Fruit fly (Drosophila melanogaster): ENCODE results near the gene kuz.
A peak's percentile ranks its signal among the peaks of the same experiment; 100 is the strongest.

The kuz gene

dm6 chr2L:13512182-13513032 lies 37.5 kb upstream of the kuz start (continued):
- TF ChIP-seq Atf3 (GFP tag; optimal IDR thresholded peaks at IDR 0.05) = no peak
- 0 out of 3 replicates have a peak, but pooled peaks have one; percentile 6 for TF ChIP-seq zen2 (GFP tag; IDR thresholded peaks at IDR 0.05; ENCODE audit: partially characterized antibody)
- peak; percentile 15; the same call in 1 of the 2 replicates for TF ChIP-seq ap (GFP tag; IDR thresholded peaks at IDR 0.05)
- TF ChIP-seq CG17612 (GFP tag; IDR thresholded peaks at IDR 0.05) = no peak
- no peak for TF ChIP-seq CG6765 (GFP tag; optimal IDR thresholded peaks at IDR 0.05)
- TF ChIP-seq NC2β (GFP tag; optimal IDR thresholded peaks at IDR 0.05) = no peak
- TF ChIP-seq psq (GFP tag; optimal IDR thresholded peaks at IDR 0.05) = no peak
- TF ChIP-seq CG4730 (GFP tag; IDR thresholded peaks at IDR 0.05) = peak; percentile 37
- no peak for TF ChIP-seq Rx (GFP tag; IDR thresholded peaks at IDR 0.05)
- TF ChIP-seq crol (GFP tag; IDR thresholded peaks at IDR 0.05) = peak; percentile 99
- no peak for TF ChIP-seq pho (GFP tag; optimal IDR thresholded peaks at IDR 0.05)
- no peak for TF ChIP-seq jumu (GFP tag; optimal IDR thresholded peaks at IDR 0.05)
- no peak for TF ChIP-seq cg (GFP tag; optimal IDR thresholded peaks at IDR 0.05)
- no peak for TF ChIP-seq CG7745 (tag; optimal IDR thresholded peaks at IDR 0.05)
- no peak for TF ChIP-seq Ravus (GFP tag; IDR thresholded peaks at IDR 0.05)
- no peak for TF ChIP-seq Ets97D (GFP tag; optimal IDR thresholded peaks at IDR 0.05)
- no peak for TF ChIP-seq CG14965 (GFP tag; optimal IDR thresholded peaks at IDR 0.05; ENCODE audit: borderline replicate concordance)
- no peak for TF ChIP-seq YL-1 (GFP tag; optimal IDR thresholded peaks at IDR 0.05)
- TF ChIP-seq ewg (GFP tag; optimal IDR thresholded peaks at IDR 0.05) = no peak
- no peak for TF ChIP-seq CG15073 (GFP tag; optimal IDR thresholded peaks at IDR 0.05)
- TF ChIP-seq CG13123 (GFP tag; optimal IDR thresholded peaks at IDR 0.05) = no peak
- no peak for TF ChIP-seq MESR4 (GFP tag; optimal IDR thresholded peaks at IDR 0.05)
- no peak for TF ChIP-seq inv (GFP tag; IDR thresholded peaks at IDR 0.05; ENCODE audit: partially characterized antibody)
- peak; percentile 64 for TF ChIP-seq Rfx (GFP tag; IDR thresholded peaks at IDR 0.05)
- TF ChIP-seq Ets65A (GFP tag) = no peak
- TF ChIP-seq CG15269 (tag; optimal IDR thresholded peaks at IDR 0.05) = peak; percentile 60
- no peak for TF ChIP-seq Dfd (GFP tag; optimal IDR thresholded peaks at IDR 0.05)
- peak; percentile 61; the same call in 2 of the 3 replicates for TF ChIP-seq CG17361 (GFP tag; IDR thresholded peaks at IDR 0.05)
- TF ChIP-seq CG1792 (GFP tag; optimal IDR thresholded peaks at IDR 0.05) = no peak
- TF ChIP-seq CG12104 (GFP tag; optimal IDR thresholded peaks at IDR 0.05) = no peak
- peak; percentile 23; the same call in 1 of the 2 replicates for TF ChIP-seq esg (GFP tag; conservative IDR thresholded peaks at IDR 0.05)
- TF ChIP-seq CG9727 (GFP tag; optimal IDR thresholded peaks at IDR 0.05) = peak; percentile 56
- peak; percentile 18 for TF ChIP-seq CG12219 (GFP tag; optimal IDR thresholded peaks at IDR 0.05)
- TF ChIP-seq Xbp1 (GFP tag; optimal IDR thresholded peaks at IDR 0.05) = peak; percentile 39
- TF ChIP-seq CG13296 (GFP tag; optimal IDR thresholded peaks at IDR 0.05) = no peak
- peak; percentile 46 for TF ChIP-seq unpg (GFP tag; optimal IDR thresholded peaks at IDR 0.05)
- peak; percentile 4 for TF ChIP-seq tap (tag; optimal IDR thresholded peaks at IDR 0.05)
- no peak for TF ChIP-seq wek (GFP tag; optimal IDR thresholded peaks at IDR 0.05)
- TF ChIP-seq CG32767 (GFP tag; IDR thresholded peaks at IDR 0.05) = no peak
- TF ChIP-seq croc (GFP tag; conservative IDR thresholded peaks at IDR 0.05) = no peak
- TF ChIP-seq lmd (GFP tag; IDR thresholded peaks at IDR 0.05) = peak; percentile 51; the same call in 1 of the 2 replicates
- TF ChIP-seq sens-2 (GFP tag; IDR thresholded peaks at IDR 0.05) = no peak
- TF ChIP-seq so (GFP tag; IDR thresholded peaks at IDR 0.05) = no peak; the same call in 2 of the 3 replicates
- TF ChIP-seq CG7786 (GFP tag; optimal IDR thresholded peaks at IDR 0.05) = no peak
- no peak for TF ChIP-seq zf30C (GFP tag; optimal IDR thresholded peaks at IDR 0.05)
- TF ChIP-seq CG4282 (GFP tag; optimal IDR thresholded peaks at IDR 0.05) = no peak
- no peak for TF ChIP-seq CG15601 (tag; optimal IDR thresholded peaks at IDR 0.05)
- TF ChIP-seq CG10366 (GFP tag; IDR thresholded peaks at IDR 0.05) = peak; percentile 46
- TF ChIP-seq eyg (GFP tag; optimal IDR thresholded peaks at IDR 0.05) = no peak
- TF ChIP-seq CG1529 (GFP tag; optimal IDR thresholded peaks at IDR 0.05) = no peak
